Fruit fly (Drosophila melanogaster): ENCODE measurements around the gene CG14694.

The CG14694 gene

DNA sequence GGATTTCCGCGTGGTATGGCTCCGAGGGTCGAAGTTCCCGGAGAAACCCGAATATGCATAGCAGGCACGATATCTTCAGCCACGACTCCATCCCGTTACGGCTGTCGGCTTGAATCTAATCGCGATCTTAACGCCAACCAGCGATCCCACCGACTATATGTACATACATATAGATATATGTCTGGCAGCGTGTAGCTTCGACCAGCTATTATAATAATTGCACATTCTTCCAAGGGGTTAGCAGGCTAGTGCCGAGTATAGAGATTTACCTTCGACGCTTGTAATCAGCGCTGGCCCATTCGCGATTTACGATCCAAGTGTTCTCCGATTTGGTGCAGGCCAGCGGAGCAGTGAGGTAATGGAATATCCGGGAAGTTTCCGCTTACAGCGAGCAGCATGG is at the start of gene CG14694:
Gene CG14694 (minus strand): TSS at position 101 of the 400 bp plus-strand sequence.
- no peak for TF ChIP-seq CG8478 (optimal IDR thresholded peaks at IDR 0.05)
- TF ChIP-seq CTCF (optimal IDR thresholded peaks at IDR 0.05): no peak

DNA sequence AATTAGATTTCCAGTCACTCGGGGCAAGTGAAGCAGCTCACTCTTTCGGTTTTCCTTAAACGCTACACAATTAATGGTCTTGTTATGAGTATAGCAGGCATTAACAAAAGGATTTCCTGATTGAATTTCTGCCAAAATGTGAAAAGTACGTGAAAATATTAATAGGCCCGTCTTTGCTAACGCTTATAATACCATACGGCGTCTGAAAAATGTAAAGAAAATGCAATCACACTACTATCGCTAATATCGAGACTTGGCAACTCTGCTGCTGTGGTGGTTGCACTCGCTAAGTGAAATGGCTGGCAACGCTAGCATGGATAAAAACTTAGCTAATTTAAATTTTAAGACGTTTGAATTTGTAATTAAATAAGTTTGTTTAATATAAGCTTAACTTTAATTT is 33.7 kb upstream of the CG14694 start, which contains the start of gene CG6621:
Gene CG6621 (minus strand): TSS at position 205 of the 400 bp plus-strand sequence.
- TF ChIP-seq CTCF (optimal IDR thresholded peaks at IDR 0.05) (peak; percentile 50 to 68), CG8478 (optimal IDR thresholded peaks at IDR 0.05) (no peak)

dm6 chr3R:10889520-10889887 is 29.9 kb upstream of the CG14694 start, which contains the start of gene Ak3:
Gene Ak3 (minus strand): TSS chr3R:10889588.
- TF ChIP-seq CG8478 (optimal IDR thresholded peaks at IDR 0.05): no peak
- no peak for TF ChIP-seq CTCF (optimal IDR thresholded peaks at IDR 0.05)

DNA sequence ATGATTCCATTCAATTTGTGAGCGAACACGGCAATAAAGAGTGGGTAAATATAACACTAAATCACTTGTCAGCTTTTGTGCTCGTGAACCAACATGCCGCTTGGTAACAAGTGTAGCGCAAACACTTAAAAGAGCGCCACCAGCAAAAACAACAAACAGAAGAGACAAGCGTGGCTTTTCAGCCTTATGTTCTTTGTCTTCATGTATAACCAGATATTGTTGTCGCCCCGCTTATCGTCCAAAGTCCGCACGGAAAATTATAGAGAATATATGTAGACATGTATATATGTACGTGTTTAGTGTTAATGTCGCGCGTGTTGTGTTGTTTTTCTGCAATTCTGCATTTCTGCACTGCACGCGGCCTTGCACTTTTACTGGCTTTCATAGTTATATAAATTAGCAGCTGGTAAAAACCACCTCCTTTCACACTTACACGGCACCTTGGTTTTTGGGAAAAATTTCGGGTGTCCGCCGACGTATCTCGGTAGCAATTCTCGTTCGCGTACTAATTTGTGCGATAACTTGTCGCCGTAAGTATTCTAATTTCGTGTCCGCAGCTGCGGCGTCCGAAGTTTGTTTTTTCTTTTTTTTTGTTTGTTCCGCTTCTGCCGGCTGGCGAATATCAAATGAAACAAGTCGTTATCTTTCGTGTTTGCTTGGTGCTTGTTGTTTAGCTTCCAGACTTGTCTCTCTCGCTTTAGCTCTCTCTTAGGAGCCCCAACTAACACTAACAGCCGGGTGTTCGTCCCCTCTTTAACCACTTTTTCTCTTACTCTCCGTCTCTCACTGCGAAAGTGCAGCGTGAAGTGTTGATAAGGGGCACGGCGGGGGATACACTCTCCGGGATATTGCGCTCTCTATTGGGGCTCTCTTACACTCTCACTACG is 29.3 kb upstream of the CG14694 start:
- TF ChIP-seq CTCF (optimal IDR thresholded peaks at IDR 0.05) (no peak), CG8478 (optimal IDR thresholded peaks at IDR 0.05) (no peak)

DNA sequence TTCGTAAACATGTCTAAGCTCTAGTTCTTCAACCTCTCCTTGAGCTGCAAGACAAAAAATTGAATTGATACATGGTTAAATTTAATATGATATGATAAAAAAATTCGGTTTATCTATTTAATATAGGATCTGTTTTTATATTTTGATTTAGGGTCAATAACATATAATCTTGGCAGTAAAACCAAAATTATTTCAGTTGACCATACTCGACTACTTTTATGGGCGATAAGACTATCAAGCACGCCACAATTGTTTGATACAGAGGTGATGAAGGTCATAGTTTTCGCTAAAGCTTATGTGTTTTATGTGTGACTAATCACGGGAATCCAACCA is 28.7 kb upstream of the CG14694 start:
- TF ChIP-seq CG8478 (optimal IDR thresholded peaks at IDR 0.05) (no peak), CTCF (optimal IDR thresholded peaks at IDR 0.05) (no peak)

dm6 chr3R:10886462-10887315 is 27.1 kb upstream of the CG14694 start:
- TF ChIP-seq CTCF (optimal IDR thresholded peaks at IDR 0.05): no peak
- TF ChIP-seq CG8478 (optimal IDR thresholded peaks at IDR 0.05): no peak

- TF ChIP-seq CG8478 (optimal IDR thresholded peaks at IDR 0.05): no peak
- TF ChIP-seq CTCF (optimal IDR thresholded peaks at IDR 0.05): no peak
Observed at dm6 chr3R:10885422-10886081, 25.9 kb upstream of the CG14694 start, which contains the start of gene Leash. Gene Leash (plus strand): TSS chr3R:10885540.

DNA sequence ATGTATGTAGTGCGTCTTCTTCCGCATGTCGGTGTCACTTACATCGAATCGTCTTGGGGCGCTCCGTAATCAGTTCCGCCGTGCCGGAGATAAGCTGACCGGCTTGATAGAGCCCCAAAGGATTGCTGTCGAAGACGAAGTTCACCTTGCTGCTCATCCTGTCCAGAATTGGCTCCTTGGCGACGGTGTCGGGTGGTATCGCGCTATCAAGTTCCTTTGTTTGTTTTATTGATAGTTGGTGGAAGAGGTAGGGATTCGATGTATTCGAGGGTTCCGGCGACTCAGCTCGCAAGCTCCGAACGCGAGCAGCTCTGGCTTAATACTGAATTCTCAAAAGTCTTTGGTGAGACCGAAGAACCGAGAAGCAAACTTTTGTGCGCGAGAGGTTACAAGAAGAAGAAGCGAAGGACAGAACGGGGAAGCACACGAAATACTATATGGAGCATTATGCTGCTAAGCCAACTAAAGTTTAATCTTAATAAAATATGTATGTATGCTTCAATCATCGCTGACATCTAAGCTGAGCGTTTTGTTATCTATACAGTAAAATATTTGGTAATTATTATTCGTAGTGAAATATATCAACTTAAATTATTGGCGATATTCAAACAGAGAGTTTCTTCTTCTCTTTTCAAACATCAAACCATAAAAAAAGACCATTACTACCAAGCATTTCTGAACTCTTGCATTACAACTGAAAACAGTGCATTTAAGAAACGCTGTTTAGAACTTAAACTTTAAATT is 25.2 kb upstream of the CG14694 start, which contains the start of gene CG14696:
Gene CG14696 (minus strand): TSS at position 324 of the 744 bp plus-strand sequence.
- TF ChIP-seq CTCF (optimal IDR thresholded peaks at IDR 0.05): no peak
- no peak for TF ChIP-seq CG8478 (optimal IDR thresholded peaks at IDR 0.05)

DNA sequence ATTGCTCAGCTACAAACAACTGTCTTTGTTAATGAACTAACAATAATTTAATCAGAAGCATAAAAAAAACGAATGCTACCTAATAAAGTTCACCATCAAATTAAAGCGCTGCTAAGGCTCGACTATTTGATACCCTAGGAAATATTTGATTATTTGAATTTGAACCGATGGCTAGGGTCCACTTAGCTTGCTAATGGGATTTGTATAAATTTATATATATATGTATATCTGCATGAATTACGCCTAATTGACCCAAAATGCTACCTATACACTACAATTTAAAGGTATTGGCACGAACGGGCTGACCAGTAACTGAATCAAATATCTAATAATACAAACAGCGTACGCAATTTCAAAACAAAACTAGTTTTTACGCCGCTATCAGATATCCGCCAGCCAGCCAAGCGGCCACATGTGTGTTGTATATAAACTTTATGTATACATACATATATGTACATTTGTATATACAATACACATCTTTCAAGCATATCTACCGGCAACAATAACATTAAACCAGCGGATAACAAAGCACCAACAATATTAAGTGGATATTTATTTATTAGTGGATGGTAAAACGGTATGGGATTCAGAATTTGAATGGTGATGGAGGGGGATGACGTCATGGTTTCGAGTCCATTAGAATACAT is 24.5 kb upstream of the CG14694 start:
- TF ChIP-seq CTCF (optimal IDR thresholded peaks at IDR 0.05) (no peak), CG8478 (optimal IDR thresholded peaks at IDR 0.05) (no peak)

- TF ChIP-seq CG8478 (optimal IDR thresholded peaks at IDR 0.05): no peak
- TF ChIP-seq CTCF (optimal IDR thresholded peaks at IDR 0.05): no peak
Observed at dm6 chr3R:10881824-10882559, 22.4 kb upstream of the CG14694 start, which contains the start of gene Tpc1. Gene Tpc1 (minus strand): TSS chr3R:10882188.

dm6 chr3R:10879219-10879618 is 19.6 kb upstream of the CG14694 start, which contains the start of gene CG14695:
Gene CG14695 (minus strand): TSS chr3R:10879319.
- TF ChIP-seq CTCF (optimal IDR thresholded peaks at IDR 0.05): no peak
- TF ChIP-seq CG8478 (optimal IDR thresholded peaks at IDR 0.05): no peak

dm6 chr3R:10878628-10879027 is 19.0 kb upstream of the CG14694 start:
- TF ChIP-seq CG8478 (optimal IDR thresholded peaks at IDR 0.05) (no peak), CTCF (optimal IDR thresholded peaks at IDR 0.05) (no peak)

DNA sequence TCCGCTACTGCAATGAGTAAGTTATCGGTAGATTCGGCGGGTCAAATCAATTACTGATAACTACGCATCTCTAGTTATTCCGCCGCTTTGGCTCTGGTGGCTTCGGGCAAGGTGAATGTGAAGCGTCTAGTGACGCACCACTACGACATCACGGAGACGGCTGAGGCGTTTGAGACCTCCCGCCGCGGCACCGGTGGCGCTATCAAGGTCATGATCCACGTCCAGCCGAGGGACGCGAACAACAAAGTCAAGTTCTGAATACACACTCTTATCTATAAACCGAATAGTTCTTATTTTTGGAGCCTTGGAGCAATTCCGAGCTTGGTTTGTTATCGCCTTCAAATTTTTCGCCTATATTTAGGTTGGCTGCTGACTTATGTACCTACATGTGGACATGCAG is 18.2 kb upstream of the CG14694 start:
- no peak for TF ChIP-seq CG8478 (optimal IDR thresholded peaks at IDR 0.05)
- TF ChIP-seq CTCF (optimal IDR thresholded peaks at IDR 0.05): no peak

Measured in S2 (cell line).